Fruit fly (Drosophila melanogaster): ENCODE data around the gene nerfin-2.

- no peak for TF ChIP-seq Dif (GFP tag; optimal IDR thresholded peaks at IDR 0.05; ENCODE audit: partially characterized antibody)
- no peak for TF ChIP-seq ey (GFP tag; optimal IDR thresholded peaks at IDR 0.05)
- no peak for TF ChIP-seq Hr83 (GFP tag; optimal IDR thresholded peaks at IDR 0.05; ENCODE audit: poor library complexity, severe bottlenecking)
- no peak for TF ChIP-seq jim (GFP tag; optimal IDR thresholded peaks at IDR 0.05)
- no peak for TF ChIP-seq Hnf4 (GFP tag; optimal IDR thresholded peaks at IDR 0.05)
Measured at dm6 chr3R:10042024-10042663, 28.8 kb upstream of the nerfin-2 start.

Measured in whole organism, wandering third instar larva.